Worm (Caenorhabditis elegans) whole organism, dauer: Measurements from ENCODE around the gene srz-67.
"Not testable (repeated sequence)": the region's sequence is repeated elsewhere in the genome, so short reads cannot be mapped to it uniquely, and the experiment has no call there.

ENCODE experiments used
- unc-62 ChIP-seq: sonication (generic microtip); optimal IDR thresholded peaks from 2 replicates; lab custom pipeline; 2017; ENCODE audit warnings: missing biosample characterization, missing genetic modification reagents, missing genetic modification characterization

The srz-67 gene

DNA sequence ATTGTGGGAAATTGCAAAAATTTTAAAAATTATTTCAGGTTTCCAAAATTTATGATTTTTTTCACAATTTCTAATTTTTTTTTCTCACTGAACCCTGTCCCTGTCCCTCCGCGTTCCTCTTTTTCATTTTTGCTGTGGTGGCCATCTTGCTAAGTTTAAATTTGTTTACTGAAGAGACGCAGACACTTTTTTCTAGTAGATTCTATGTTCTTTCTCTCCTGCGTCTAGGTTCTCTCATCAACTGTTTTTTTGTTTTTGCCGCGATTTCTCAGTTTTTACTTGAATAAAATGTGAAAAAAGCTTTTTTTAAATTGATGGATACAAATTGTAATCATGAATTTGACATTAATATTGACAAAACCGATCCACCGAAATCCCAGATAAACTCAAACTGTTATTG lies 27.7 kb downstream of the srz-67 start, which contains the start of gene ZC239.6:
TSS of gene ZC239.6 (plus strand) at position 381 of the 400 bp plus-strand sequence.
- no peak for TF ChIP-seq unc-62 (GFP tag; lab: Kevin White, UChicago)

DNA sequence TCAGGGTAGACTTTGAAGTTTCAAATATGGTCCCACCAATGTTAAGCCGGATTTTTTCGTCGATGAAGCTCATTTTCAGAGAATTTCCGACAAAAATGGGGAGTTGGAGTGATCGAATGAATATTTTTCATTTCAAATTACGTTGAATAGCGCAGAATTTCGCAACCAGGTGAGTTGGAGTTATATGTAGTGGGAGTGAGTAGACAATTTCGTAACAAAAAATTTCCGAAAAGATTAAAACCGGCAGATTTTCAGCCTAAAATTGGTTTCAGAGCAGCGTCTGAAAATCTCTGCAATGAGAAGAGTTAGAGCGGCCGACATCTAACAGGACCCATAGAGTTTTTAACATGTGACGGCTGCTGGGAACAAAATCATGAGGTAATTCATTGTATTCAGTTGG lies 28.3 kb downstream of the srz-67 start, which contains the start of gene sdz-35:
TSS of gene sdz-35 (minus strand) at position 101 of the 400 bp plus-strand sequence.
- no peak for TF ChIP-seq unc-62 (GFP tag; lab: Kevin White, UChicago)

ce11 chrII:3206423-3206989 lies 30.4 kb downstream of the srz-67 start, which contains the start of the genes ZC239.20 and ZC239.21:
ZC239.20 (minus strand) TSS chrII:3206523.
ZC239.21 (plus strand) TSS chrII:3206939.
- no peak for TF ChIP-seq unc-62 (GFP tag; lab: Kevin White, UChicago)

- TF ChIP-seq unc-62 (GFP tag; lab: Kevin White, UChicago), result no peak
These were observed 33.5 kb downstream of the srz-67 start, which contains the start of gene sri-50 for ce11 chrII:3203415-3203814. sri-50 (plus strand) TSS chrII:3203715.

DNA sequence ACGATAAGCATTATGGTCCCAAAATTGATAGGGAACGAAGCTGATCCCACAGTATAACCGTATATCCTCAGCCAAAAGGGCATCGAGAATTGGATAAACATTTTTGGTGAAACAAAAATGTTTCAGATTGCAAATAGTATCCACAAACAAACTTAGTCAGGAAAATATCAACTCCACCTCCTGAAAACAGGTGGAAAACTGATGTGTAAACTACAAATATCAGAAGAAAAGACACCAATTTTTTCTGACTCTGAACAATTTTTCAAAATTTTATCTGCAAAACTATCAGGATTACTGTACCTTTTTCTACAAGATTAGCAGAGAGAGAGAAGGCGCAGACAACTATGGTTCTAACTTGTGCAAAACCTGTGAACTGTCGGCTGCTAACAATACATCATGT lies 34.4 kb downstream of the srz-67 start, which contains the start of gene sri-53:
TSS of gene sri-53 (minus strand) at position 101 of the 400 bp plus-strand sequence.
- TF ChIP-seq unc-62 (GFP tag; lab: Kevin White, UChicago), result no peak

ce11 chrII:3201242-3201641 lies 35.7 kb downstream of the srz-67 start, which contains the start of gene sri-48:
sri-48 (minus strand) TSS chrII:3201342.
- not testable (repeated sequence) for TF ChIP-seq unc-62 (GFP tag; lab: Kevin White, UChicago)

- TF ChIP-seq unc-62 (GFP tag; lab: Kevin White, UChicago), result no peak
These were observed 37.9 kb downstream of the srz-67 start, which contains the start of gene sri-51 for ce11 chrII:3198998-3199397. sri-51 (minus strand) TSS chrII:3199098.

DNA sequence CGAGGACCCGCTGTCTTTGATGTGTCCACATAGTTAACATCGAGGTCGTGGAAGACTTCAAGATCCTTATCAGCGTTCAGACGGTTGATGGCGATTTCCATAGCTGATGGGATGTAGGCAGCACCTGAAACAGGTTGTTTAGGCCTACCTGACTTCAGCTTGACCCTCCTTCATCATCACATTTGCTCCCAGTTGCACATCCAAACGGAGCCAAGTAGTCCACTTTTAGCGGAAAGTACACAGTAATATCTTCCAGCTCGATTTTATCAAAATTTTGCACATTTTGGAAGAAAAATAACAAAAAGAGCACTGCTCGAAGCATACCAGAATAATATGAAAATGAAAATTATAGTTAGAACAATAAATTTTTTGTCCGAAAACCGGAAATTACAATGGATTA lies 40.0 kb downstream of the srz-67 start, which contains the start of gene gcy-15:
TSS of gene gcy-15 (minus strand) at position 101 of the 400 bp plus-strand sequence.
- no peak for TF ChIP-seq unc-62 (GFP tag; lab: Kevin White, UChicago)

DNA sequence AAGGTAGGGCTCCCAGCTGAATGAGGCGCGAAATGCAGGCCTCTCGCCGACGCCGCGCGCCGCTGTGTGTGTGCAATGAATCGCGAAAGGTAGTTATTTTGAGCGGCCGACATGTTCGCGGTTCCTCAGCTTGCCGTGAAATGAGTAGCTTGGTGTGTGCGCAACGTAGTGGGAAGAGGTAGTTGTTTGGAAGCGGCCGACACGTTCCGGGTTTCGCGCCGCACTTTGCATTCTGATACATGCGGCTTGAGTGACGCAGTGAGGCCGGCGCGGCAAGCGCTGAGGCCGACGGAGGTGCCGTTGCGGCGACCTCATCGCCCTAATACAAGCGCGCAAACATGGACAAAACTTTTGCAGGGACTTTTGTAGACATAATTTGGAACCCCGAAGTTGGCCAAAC lies 41.2 kb downstream of the srz-67 start:
- no peak for TF ChIP-seq unc-62 (GFP tag; lab: Kevin White, UChicago)

DNA sequence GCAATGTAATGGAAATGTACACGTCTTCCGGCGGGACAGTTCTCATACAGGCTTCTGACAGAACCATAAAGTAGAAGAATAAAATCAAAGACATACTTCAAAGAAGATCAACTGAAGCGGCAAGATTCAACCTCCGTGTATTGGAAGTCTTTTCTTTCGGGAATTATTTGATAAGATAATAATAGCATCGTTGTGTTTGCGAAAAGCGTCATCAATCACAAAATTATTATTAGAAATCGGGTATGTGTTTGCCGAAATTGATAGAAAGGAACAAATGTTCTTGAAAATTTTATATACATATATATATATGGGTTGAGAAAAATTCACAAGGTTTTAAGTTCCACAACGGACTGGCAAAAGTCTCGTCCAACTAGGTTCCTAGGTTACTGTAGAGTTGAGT lies 45.4 kb downstream of the srz-67 start, which contains the start of gene Y27F2A.9:
TSS of gene Y27F2A.9 (minus strand) at position 101 of the 400 bp plus-strand sequence.
- TF ChIP-seq unc-62 (GFP tag; lab: Kevin White, UChicago), result not testable (repeated sequence)

- not testable (repeated sequence) for TF ChIP-seq unc-62 (GFP tag; lab: Kevin White, UChicago)
These were observed 47.9 kb downstream of the srz-67 start, which contains the start of gene Y27F2A.11 for ce11 chrII:3189038-3189437. Y27F2A.11 (plus strand) TSS chrII:3189338.
